Worm (Caenorhabditis elegans): ENCODE data around the gene Y39G8B.1.

DNA sequence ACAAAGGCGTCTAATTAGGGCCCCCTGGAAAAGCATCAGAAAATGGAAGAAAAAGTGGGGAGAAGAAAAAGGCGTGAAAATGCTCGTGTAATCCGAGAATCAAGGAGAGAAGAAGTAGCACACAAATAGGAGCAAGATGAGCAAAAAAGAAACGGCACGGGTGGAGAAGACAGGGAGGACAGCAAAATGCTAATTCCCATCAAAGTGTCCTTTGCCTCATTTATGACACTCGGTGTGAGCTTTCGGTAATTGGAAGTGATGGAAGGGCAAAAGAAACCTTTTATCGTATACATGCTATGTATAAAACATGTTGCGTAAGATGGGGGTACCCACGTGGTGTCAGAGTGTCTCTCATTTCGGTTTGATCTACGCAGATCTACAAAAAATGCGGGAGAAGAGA, 40.1 kb downstream of the Y39G8B.1 start:
- TF ChIP-seq pqm-1 (tag; optimal IDR thresholded peaks at IDR 0.05) (no peak), fos-1 (tag; optimal IDR thresholded peaks at IDR 0.05) (no peak), ceh-28 (tag; optimal IDR thresholded peaks at IDR 0.05) (no peak), F37D6.2 (tag; optimal IDR thresholded peaks at IDR 0.05) (no peak), nhr-6 (tag; optimal IDR thresholded peaks at IDR 0.05) (no peak), ceh-82 (tag; optimal IDR thresholded peaks at IDR 0.05) (no peak), snpc-4 (tag; optimal IDR thresholded peaks at IDR 0.05) (no peak)

All from whole organism, L4 larva.